Worm (Caenorhabditis elegans) whole organism, late embryonic: ENCODE data around the gene lin-15B.

ENCODE experiments used
- C38D4.7 ChIP-seq: fragments of 200-800 bp; sonication (Bioruptor generic); optimal IDR thresholded peaks from 2 replicates; lab custom pipeline; 2018; ENCODE audit warnings: mild to moderate bottlenecking, missing genetic modification characterization, moderate library complexity, missing compliant biosample characterization
- F13H6.1 ChIP-seq: sonication (generic microtip); optimal IDR thresholded peaks from 2 replicates; lab custom pipeline; 2016; ENCODE audit warnings: missing genetic modification characterization, missing compliant biosample characterization
- ahr-1 ChIP-seq: sonication (generic microtip); optimal IDR thresholded peaks from 2 replicates; lab custom pipeline; 2016; ENCODE audit warnings: missing genetic modification characterization, missing compliant biosample characterization
- ceh-14 ChIP-seq: sonication (generic microtip); optimal IDR thresholded peaks from 2 replicates; lab custom pipeline; 2016; ENCODE audit warnings: missing genotype, missing genetic modification characterization, missing compliant biosample characterization
- ceh-18 ChIP-seq: sonication (generic microtip); optimal IDR thresholded peaks from 2 replicates; lab custom pipeline; 2016; ENCODE audit warnings: missing genetic modification characterization, missing compliant biosample characterization
- ceh-19 ChIP-seq: fragments of 200-800 bp; sonication (Bioruptor generic); optimal IDR thresholded peaks from 2 replicates; lab custom pipeline; 2018; ENCODE audit warnings: mild to moderate bottlenecking, missing genetic modification characterization, missing compliant biosample characterization
- ceh-2 ChIP-seq: sonication (generic microtip); optimal IDR thresholded peaks from 2 replicates; lab custom pipeline; 2016; ENCODE audit warnings: missing genotype, missing genetic modification characterization, missing compliant biosample characterization
- ceh-22 ChIP-seq: sonication (generic microtip); optimal IDR thresholded peaks from 2 replicates; lab custom pipeline; 2017; ENCODE audit warnings: missing biosample characterization, missing genetic modification characterization
- ceh-24 ChIP-seq: sonication (generic microtip); optimal IDR thresholded peaks from 2 replicates; lab custom pipeline; 2016; ENCODE audit warnings: mild to moderate bottlenecking, missing genetic modification characterization, missing compliant biosample characterization
- ceh-31 ChIP-seq: sonication (generic microtip); optimal IDR thresholded peaks from 2 replicates; lab custom pipeline; 2016; ENCODE audit warnings: missing genetic modification characterization, missing compliant biosample characterization
- ceh-34 ChIP-seq: sonication (generic microtip); optimal IDR thresholded peaks from 2 replicates; lab custom pipeline; 2016; ENCODE audit warnings: mild to moderate bottlenecking, missing genetic modification characterization, missing compliant biosample characterization
- elt-2 ChIP-seq: sonication (generic microtip); optimal IDR thresholded peaks from 2 replicates; lab custom pipeline; 2016; ENCODE audit warnings: missing genetic modification reagents, missing genetic modification characterization, missing compliant biosample characterization
- eyg-1 ChIP-seq: sonication (generic microtip); optimal IDR thresholded peaks from 2 replicates; lab custom pipeline; 2016; ENCODE audit warnings: missing genotype, missing genetic modification characterization, missing compliant biosample characterization
- fkh-10 ChIP-seq: fragments of 150-350 bp; optimal IDR thresholded peaks from 2 replicates; lab custom pipeline; 2014; ENCODE audit warnings: missing biosample characterization, missing genetic modification reagents, missing genetic modification characterization
- fkh-6 ChIP-seq: sonication (generic microtip); optimal IDR thresholded peaks from 2 replicates; lab custom pipeline; 2016; ENCODE audit warnings: missing genetic modification characterization, missing compliant biosample characterization
- hlh-13 ChIP-seq: fragments of 200-800 bp; sonication (Bioruptor generic); optimal IDR thresholded peaks from 2 replicates; lab custom pipeline; 2018; ENCODE audit warnings: mild to moderate bottlenecking, missing genetic modification characterization, missing compliant biosample characterization
- hlh-15 ChIP-seq: sonication (generic microtip); optimal IDR thresholded peaks from 2 replicates; lab custom pipeline; 2016; ENCODE audit warnings: missing genetic modification characterization, missing compliant biosample characterization
- lim-6 ChIP-seq: sonication (generic microtip); optimal IDR thresholded peaks from 2 replicates; lab custom pipeline; 2016; ENCODE audit warnings: missing genetic modification characterization, missing compliant biosample characterization
- lin-11 ChIP-seq: fragments of 200-800 bp; sonication (Bioruptor generic); optimal IDR thresholded peaks from 2 replicates; lab custom pipeline; 2018; ENCODE audit warnings: mild to moderate bottlenecking, missing genetic modification characterization, missing compliant biosample characterization
- mec-3 ChIP-seq: sonication (generic microtip); optimal IDR thresholded peaks from 2 replicates; lab custom pipeline; 2016; ENCODE audit warnings: borderline replicate concordance, missing genetic modification characterization, missing compliant biosample characterization
- nfya-1 ChIP-seq: sonication (generic microtip); optimal IDR thresholded peaks from 2 replicates; lab custom pipeline; 2017; ENCODE audit warnings: missing genetic modification characterization, mild to moderate bottlenecking, missing compliant biosample characterization, antibody characterized with exemption, moderate library complexity
- nhr-11 ChIP-seq: fragments of 150-350 bp; optimal IDR thresholded peaks from 2 replicates; lab custom pipeline; 2014; ENCODE audit warnings: missing biosample characterization, missing genetic modification characterization
- nhr-232 ChIP-seq: sonication (generic microtip); optimal IDR thresholded peaks from 2 replicates; lab custom pipeline; 2016; ENCODE audit warnings: missing genetic modification characterization, missing compliant biosample characterization
- npax-4 ChIP-seq: sonication (generic microtip); optimal IDR thresholded peaks from 2 replicates; lab custom pipeline; 2016; ENCODE audit warnings: missing genetic modification characterization, missing compliant biosample characterization
- pag-3 ChIP-seq: sonication (generic microtip); optimal IDR thresholded peaks from 2 replicates; lab custom pipeline; 2016; ENCODE audit warnings: missing compliant biosample characterization, missing genetic modification characterization, borderline replicate concordance
- pat-9 ChIP-seq: fragments of 200-800 bp; sonication (Bioruptor generic); optimal IDR thresholded peaks from 2 replicates; lab custom pipeline; 2018; ENCODE audit warnings: mild to moderate bottlenecking, missing genetic modification characterization, moderate library complexity, missing compliant biosample characterization
- pha-4 ChIP-seq: fragments of 150-350 bp; optimal IDR thresholded peaks from 2 replicates; lab custom pipeline; 2018; ENCODE audit warnings: missing biosample characterization, missing genetic modification reagents, missing genetic modification characterization
- pqm-1 ChIP-seq: sonication (generic microtip); optimal IDR thresholded peaks from 2 replicates; lab custom pipeline; 2016; ENCODE audit warnings: missing genetic modification characterization, missing compliant biosample characterization
- pros-1 ChIP-seq: fragments of 150-350 bp; optimal IDR thresholded peaks from 2 replicates; lab custom pipeline; 2014; ENCODE audit warnings: missing biosample characterization, missing genetic modification reagents, missing genetic modification characterization
- ref-2 ChIP-seq: sonication (generic microtip); optimal IDR thresholded peaks from 2 replicates; lab custom pipeline; 2016; ENCODE audit warnings: missing genetic modification characterization, missing compliant biosample characterization
- rnt-1 ChIP-seq: sonication (generic microtip); optimal IDR thresholded peaks from 2 replicates; lab custom pipeline; 2016; ENCODE audit warnings: missing genetic modification characterization, missing compliant biosample characterization
- sdc-2 ChIP-seq: sonication (generic microtip); optimal IDR thresholded peaks from 2 replicates; lab custom pipeline; 2016; ENCODE audit warnings: missing genotype, missing genetic modification characterization, missing compliant biosample characterization
- sox-2 ChIP-seq: fragments of 200-800 bp; sonication (Bioruptor generic); IDR thresholded peaks from 2 replicates; pipeline ENCODE4 v1.3.6; 2022; ENCODE audit warnings: missing genetic modification reagents, missing genetic modification characterization, missing compliant biosample characterization
- syd-9 ChIP-seq: sonication (generic microtip); optimal IDR thresholded peaks from 2 replicates; lab custom pipeline; 2016; ENCODE audit warnings: mild to moderate bottlenecking, missing genetic modification characterization, moderate library complexity, missing compliant biosample characterization
- unc-3 ChIP-seq, 2 experiments: fragments of 200-800 bp in 1 of 2; sonication (Bioruptor generic) in 1 of 2; sonication (generic microtip) in 1 of 2; conservative IDR thresholded peaks in 1 of 2; optimal IDR thresholded peaks in 1 of 2; 2 replicates each; pipeline versions ENCODE4 v1.3.6 to Lab custom; 2016 to 2022; ENCODE audit warnings: missing compliant biosample characterization in 2 of 2, missing genetic modification characterization in 2 of 2, missing genetic modification reagents in 1 of 2
- unc-55 ChIP-seq: sonication (generic microtip); optimal IDR thresholded peaks from 2 replicates; lab custom pipeline; 2017; ENCODE audit warnings: missing biosample characterization, missing genetic modification reagents, missing genetic modification characterization
- unc-86 ChIP-seq: sonication (generic microtip); optimal IDR thresholded peaks from 2 replicates; lab custom pipeline; 2016; ENCODE audit warnings: missing genetic modification characterization, missing compliant biosample characterization
- zip-5 ChIP-seq: sonication (generic microtip); optimal IDR thresholded peaks from 2 replicates; lab custom pipeline; 2016; ENCODE audit warnings: missing genetic modification characterization, missing compliant biosample characterization

Gene lin-15B

DNA sequence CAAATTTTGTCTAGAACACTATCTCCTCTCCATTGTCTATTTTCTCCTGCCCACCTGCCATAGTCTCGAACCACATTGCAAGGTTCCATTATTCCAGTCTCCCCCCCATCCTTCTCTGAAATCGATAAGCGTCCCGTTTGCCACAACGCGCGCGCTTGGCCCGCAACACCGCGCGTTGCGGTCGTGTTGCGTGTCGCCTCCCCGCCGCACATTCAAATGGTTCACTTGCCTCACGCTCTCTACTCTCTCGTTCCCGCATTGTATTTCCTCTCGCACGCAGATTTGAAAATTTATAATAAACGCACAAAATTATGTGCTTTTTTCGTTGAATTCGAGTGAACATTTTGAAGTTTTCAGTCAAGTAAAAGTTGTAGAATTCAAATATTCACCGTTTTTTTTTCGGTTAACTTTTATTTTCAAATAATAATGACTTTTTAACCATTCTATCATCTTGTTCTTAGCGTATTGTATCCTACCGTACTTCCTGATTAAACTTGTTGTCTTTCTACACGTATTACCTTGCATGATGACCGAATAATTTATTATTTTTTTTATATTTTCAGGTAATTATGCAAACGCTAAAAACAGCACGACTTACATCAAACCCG, at the start of gene lin-15B:
TSS of gene lin-15B (plus strand) at position 558 of the 608 bp plus-strand sequence.
- TF ChIP-seq pqm-1 (tag; lab: Kevin White, UChicago): no peak
- no peak for TF ChIP-seq fkh-6
- no peak for TF ChIP-seq nhr-11 (tag; lab: Kevin White, UChicago)
- TF ChIP-seq pros-1 (tag; lab: Kevin White, UChicago): no peak
- TF ChIP-seq ahr-1: no peak
- TF ChIP-seq hlh-13 (GFP tag; lab: Kevin White, UChicago): no peak
- TF ChIP-seq unc-86 (tag; lab: Kevin White, UChicago): no peak
- TF ChIP-seq ceh-14: no peak
- TF ChIP-seq fkh-10 (GFP tag; lab: Kevin White, UChicago): no peak
- TF ChIP-seq pha-4 (tag; lab: Kevin White, UChicago): no peak
- TF ChIP-seq ceh-34 (tag; lab: Kevin White, UChicago): peak; percentile 7
- TF ChIP-seq lin-11: no peak
- no peak for TF ChIP-seq C38D4.7 (GFP tag; lab: Kevin White, UChicago)
- no peak for TF ChIP-seq ref-2 (tag; lab: Kevin White, UChicago)
- peak; percentile 58 for TF ChIP-seq ceh-31 (tag; lab: Kevin White, UChicago)
- no peak for TF ChIP-seq ceh-19 (GFP tag; lab: Kevin White, UChicago)
- TF ChIP-seq lim-6 (tag; lab: Kevin White, UChicago): no peak
- TF ChIP-seq ceh-18: no peak
- TF ChIP-seq sdc-2 (tag; lab: Kevin White, UChicago): peak; percentile 19
- peak; percentile 16 for TF ChIP-seq syd-9 (tag; lab: Kevin White, UChicago)
- TF ChIP-seq ceh-2 (tag; lab: Kevin White, UChicago): no peak
- peak; percentile 25 for TF ChIP-seq rnt-1
- TF ChIP-seq npax-4 (tag; lab: Kevin White, UChicago): no peak
- TF ChIP-seq ceh-24 (tag; lab: Kevin White, UChicago): no peak
- no peak for TF ChIP-seq pat-9
- no peak for TF ChIP-seq eyg-1 (tag; lab: Kevin White, UChicago)
- TF ChIP-seq zip-5: no peak
- TF ChIP-seq nhr-232: no peak
- no peak for TF ChIP-seq unc-55 (GFP tag; lab: Kevin White, UChicago)
- TF ChIP-seq F13H6.1: no peak
- no peak for TF ChIP-seq ceh-22 (tag; lab: Kevin White, UChicago)
- TF ChIP-seq nfya-1 (tag; lab: Kevin White, UChicago): no peak
- no peak for TF ChIP-seq pag-3 (tag; lab: Kevin White, UChicago)
- no peak for TF ChIP-seq mec-3 (tag; lab: Kevin White, UChicago)

DNA sequence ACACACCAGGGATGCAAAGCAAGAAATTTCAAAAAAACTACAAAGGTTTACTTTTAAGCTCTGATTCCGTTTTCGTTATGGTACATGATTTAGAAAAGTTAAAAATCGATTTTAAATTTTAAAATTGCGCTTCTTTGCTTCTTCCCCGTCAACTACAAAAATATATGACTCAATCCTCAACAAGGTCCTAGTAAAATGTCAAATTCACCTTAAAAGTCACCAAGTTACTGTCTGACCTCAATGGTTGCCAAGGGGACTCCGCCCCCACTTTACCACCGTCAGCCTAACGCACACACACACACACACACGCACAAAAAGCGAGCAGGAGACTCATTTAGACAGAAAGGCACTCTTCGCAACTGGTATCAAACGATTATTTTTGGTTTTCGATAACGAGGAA, 44.5 kb upstream of the lin-15B start, which contains the start of gene gpn-1:
TSS of gene gpn-1 (plus strand) at position 301 of the 400 bp plus-strand sequence.
- TF ChIP-seq ceh-24 (tag; lab: Kevin White, UChicago) (no peak), lim-6 (tag; lab: Kevin White, UChicago) (no peak), ceh-2 (tag; lab: Kevin White, UChicago) (no peak), hlh-15 (tag; lab: Kevin White, UChicago) (no peak), ceh-19 (GFP tag; lab: Kevin White, UChicago) (no peak), eyg-1 (tag; lab: Kevin White, UChicago) (no peak), unc-3 (GFP tag; conservative IDR thresholded peaks at IDR 0.05; lab: Robert Waterston, UW) (no peak), unc-3 (tag; optimal IDR thresholded peaks at IDR 0.05; lab: Kevin White, UChicago) (no peak)

DNA sequence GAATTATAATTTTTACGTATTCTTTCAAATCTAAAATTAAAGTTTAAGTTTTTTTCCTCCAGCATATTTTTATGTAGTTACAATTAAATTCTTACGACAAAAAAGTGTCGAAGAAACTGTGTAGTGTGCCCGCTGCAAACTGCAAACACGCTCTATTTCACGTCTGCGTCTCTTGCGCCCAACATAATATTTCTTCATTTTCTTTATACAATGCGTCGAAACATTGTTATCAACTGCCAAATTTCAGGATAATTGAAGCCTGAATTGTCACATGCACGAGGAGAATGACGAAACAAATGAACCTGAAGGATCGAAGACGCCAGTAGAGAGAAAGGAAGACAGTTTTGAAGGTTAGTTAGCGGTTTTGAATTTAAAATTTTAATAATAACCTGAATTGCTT, 36.7 kb upstream of the lin-15B start, which contains the start of gene C03H12.1:
TSS of gene C03H12.1 (plus strand) at position 206 of the 400 bp plus-strand sequence.
- TF ChIP-seq ceh-14 (no peak), sox-2 (GFP tag; lab: Robert Waterston, UW) (no peak), elt-2 (tag; lab: Kevin White, UChicago) (peak; percentile 12)
